Fruit fly (Drosophila melanogaster) whole organism, prepupa: ENCODE measurements around the gene CG33688.
A peak's percentile ranks its signal among the peaks of the same experiment; 100 is the strongest.

Experiments used
- Blimp-1 ChIP-seq: fragments of 200-800 bp; sonication (Bioruptor generic); optimal IDR thresholded peaks from 3 replicates; lab custom pipeline; 2017; ENCODE audit warnings: missing biosample characterization, missing genetic modification characterization, mild to moderate bottlenecking, moderate library complexity, missing genetic modification reagents
- CG10669 ChIP-seq: fragments of 200-800 bp; sonication (Bioruptor generic); optimal IDR thresholded peaks from 3 replicates; lab custom pipeline; 2018; ENCODE audit warnings: missing biosample characterization, mild to moderate bottlenecking, missing genetic modification characterization, moderate library complexity
- CG11762 ChIP-seq: fragments of 200-800 bp; sonication (Bioruptor generic); optimal IDR thresholded peaks from 3 replicates; lab custom pipeline; 2016; ENCODE audit warnings: missing biosample characterization, missing genetic modification characterization; ENCODE audit not compliant: insufficient read depth
- CG11902 ChIP-seq: fragments of 200-800 bp; sonication (Bioruptor generic); optimal IDR thresholded peaks from 3 replicates; lab custom pipeline; 2016; ENCODE audit warnings: missing biosample characterization, missing genetic modification characterization
- CG15336 ChIP-seq: fragments of 200-800 bp; sonication (Bioruptor generic); IDR thresholded peaks from 2 replicates; pipeline ENCODE4 v1.3.6; 2022; ENCODE audit warnings: missing biosample characterization, missing genetic modification characterization
- CG1621 ChIP-seq: fragments of 200-800 bp; sonication (Bioruptor generic); optimal IDR thresholded peaks from 3 replicates; lab custom pipeline; 2018; ENCODE audit warnings: missing biosample characterization, mild to moderate bottlenecking, missing genetic modification characterization
- CG16779 ChIP-seq: fragments of 200-800 bp; sonication (Bioruptor generic); optimal IDR thresholded peaks from 3 replicates; lab custom pipeline; 2017; ENCODE audit warnings: missing biosample characterization, mild to moderate bottlenecking, missing genetic modification characterization
- CG34406 ChIP-seq: fragments of 200-800 bp; sonication (Bioruptor generic); optimal IDR thresholded peaks from 3 replicates; lab custom pipeline; 2016; ENCODE audit warnings: missing biosample characterization, missing genetic modification characterization
- CG3919 ChIP-seq: fragments of 200-800 bp; sonication (Bioruptor generic); optimal IDR thresholded peaks from 3 replicates; lab custom pipeline; 2016; ENCODE audit warnings: missing biosample characterization, missing genetic modification characterization
- CG4318 ChIP-seq: fragments of 200-800 bp; sonication (Bioruptor generic); optimal IDR thresholded peaks from 3 replicates; lab custom pipeline; 2017; ENCODE audit warnings: missing biosample characterization, mild to moderate bottlenecking, missing genetic modification characterization
- CG6163 ChIP-seq: fragments of 200-800 bp; sonication (Bioruptor generic); IDR thresholded peaks from 3 replicates; pipeline ENCODE4 v1.3.6; 2022; ENCODE audit warnings: missing biosample characterization, missing genetic modification characterization
- CG6276 ChIP-seq: fragments of 200-800 bp; sonication (Bioruptor generic); optimal IDR thresholded peaks from 2 replicates; lab custom pipeline; 2017; ENCODE audit warnings: missing biosample characterization, mild to moderate bottlenecking, missing genetic modification characterization
- CG6808 ChIP-seq: fragments of 200-800 bp; sonication (Bioruptor generic); optimal IDR thresholded peaks from 3 replicates; lab custom pipeline; 2017; ENCODE audit warnings: missing biosample characterization, missing genetic modification characterization, mild to moderate bottlenecking, moderate library complexity, missing genetic modification reagents
- CG7368 ChIP-seq: fragments of 200-800 bp; sonication (Bioruptor generic); optimal IDR thresholded peaks from 3 replicates; lab custom pipeline; 2016; ENCODE audit warnings: missing biosample characterization, missing genetic modification characterization
- CG8319 ChIP-seq: fragments of 200-800 bp; sonication (Bioruptor generic); optimal IDR thresholded peaks from 3 replicates; lab custom pipeline; 2016; ENCODE audit warnings: missing biosample characterization, missing genetic modification characterization
- CG8632 ChIP-seq: fragments of 200-800 bp; sonication (Bioruptor generic); optimal IDR thresholded peaks from 3 replicates; lab custom pipeline; 2016; ENCODE audit warnings: missing biosample characterization, missing genetic modification characterization
- Eip75B ChIP-seq: fragments of 200-800 bp; sonication (Bioruptor generic); optimal IDR thresholded peaks from 3 replicates; lab custom pipeline; 2016; ENCODE audit warnings: missing biosample characterization, missing genetic modification characterization
- Eip93F ChIP-seq: fragments of 200-800 bp; sonication (Bioruptor generic); optimal IDR thresholded peaks from 2 replicates; lab custom pipeline; 2016; ENCODE audit warnings: missing biosample characterization, mild to moderate bottlenecking, missing genetic modification characterization
- Ets21C ChIP-seq: fragments of 200-800 bp; sonication (Bioruptor generic); optimal IDR thresholded peaks from 3 replicates; lab custom pipeline; 2016; ENCODE audit warnings: missing biosample characterization, missing genetic modification characterization
- Gug ChIP-seq: fragments of 200-800 bp; sonication (Bioruptor generic); IDR thresholded peaks from 2 replicates; pipeline ENCODE4 v1.3.6; 2022; ENCODE audit warnings: missing biosample characterization, missing genetic modification characterization
- Hr4 ChIP-seq: fragments of 200-800 bp; sonication (Bioruptor generic); optimal IDR thresholded peaks from 3 replicates; lab custom pipeline; 2016; ENCODE audit warnings: missing biosample characterization, missing genetic modification characterization
- Lpt ChIP-seq: fragments of 200-800 bp; sonication (Bioruptor generic); optimal IDR thresholded peaks from 3 replicates; lab custom pipeline; 2016; ENCODE audit warnings: missing biosample characterization, missing genetic modification characterization
- Met ChIP-seq: fragments of 200-800 bp; sonication (Bioruptor generic); optimal IDR thresholded peaks from 3 replicates; lab custom pipeline; 2016; ENCODE audit warnings: missing biosample characterization, missing genetic modification characterization
- OdsH ChIP-seq: fragments of 200-800 bp; sonication (Bioruptor generic); optimal IDR thresholded peaks from 3 replicates; lab custom pipeline; 2016; ENCODE audit warnings: missing biosample characterization, missing genetic modification characterization
- Smox ChIP-seq: fragments of 200-800 bp; sonication (Bioruptor generic); optimal IDR thresholded peaks from 3 replicates; lab custom pipeline; 2016; ENCODE audit warnings: missing biosample characterization, missing genetic modification characterization
- Sox102F ChIP-seq: fragments of 200-800 bp; sonication (Bioruptor generic); optimal IDR thresholded peaks from 2 replicates; lab custom pipeline; 2016; ENCODE audit warnings: missing biosample characterization, mild to moderate bottlenecking, missing genetic modification characterization
- Sox14 ChIP-seq: fragments of 200-800 bp; sonication (Bioruptor generic); optimal IDR thresholded peaks from 3 replicates; lab custom pipeline; 2016; ENCODE audit warnings: missing biosample characterization, missing genetic modification characterization
- Sox15 ChIP-seq: fragments of 200-800 bp; sonication (Bioruptor generic); optimal IDR thresholded peaks from 3 replicates; lab custom pipeline; 2016; ENCODE audit warnings: missing biosample characterization, missing genetic modification characterization
- achi ChIP-seq: fragments of 200-800 bp; sonication (Bioruptor generic); optimal IDR thresholded peaks from 3 replicates; lab custom pipeline; 2016; ENCODE audit warnings: missing biosample characterization, missing genetic modification characterization
- acj6 ChIP-seq: fragments of 200-800 bp; sonication (Bioruptor generic); optimal IDR thresholded peaks from 3 replicates; lab custom pipeline; 2016; ENCODE audit warnings: missing biosample characterization, missing genetic modification characterization
- cyc ChIP-seq: fragments of 200-800 bp; sonication (Bioruptor generic); optimal IDR thresholded peaks from 3 replicates; lab custom pipeline; 2016; ENCODE audit warnings: missing biosample characterization, missing genetic modification characterization
- dac ChIP-seq: fragments of 200-800 bp; sonication (Bioruptor generic); optimal IDR thresholded peaks from 2 replicates; lab custom pipeline; 2017; ENCODE audit warnings: missing biosample characterization, mild to moderate bottlenecking, missing genetic modification characterization
- dsx ChIP-seq: fragments of 200-800 bp; optimal IDR thresholded peaks from 3 replicates; lab custom pipeline; 2019; ENCODE audit warnings: missing biosample characterization, mild to moderate bottlenecking, missing genetic modification characterization, moderate library complexity; ENCODE audit not compliant: poor library complexity, severe bottlenecking
- eg ChIP-seq: fragments of 200-800 bp; sonication (Bioruptor generic); IDR thresholded peaks from 3 replicates; pipeline ENCODE4 v1.3.6; 2022; ENCODE audit warnings: missing biosample characterization, missing genetic modification characterization
- esn ChIP-seq: fragments of 200-800 bp; sonication (Bioruptor generic); optimal IDR thresholded peaks from 2 replicates; lab custom pipeline; 2016; ENCODE audit warnings: missing biosample characterization, mild to moderate bottlenecking, missing genetic modification characterization, moderate library complexity
- fd59A ChIP-seq: fragments of 200-800 bp; sonication (Bioruptor generic); optimal IDR thresholded peaks from 2 replicates; lab custom pipeline; 2017; ENCODE audit warnings: missing biosample characterization, mild to moderate bottlenecking, missing genetic modification characterization, missing genetic modification reagents
- fd85E ChIP-seq: fragments of 200-800 bp; sonication (Bioruptor generic); optimal IDR thresholded peaks from 3 replicates; lab custom pipeline; 2016; ENCODE audit warnings: missing biosample characterization, missing genetic modification characterization
- lz ChIP-seq: fragments of 200-800 bp; sonication (Bioruptor generic); optimal IDR thresholded peaks from 3 replicates; lab custom pipeline; 2016; ENCODE audit warnings: missing biosample characterization, missing genetic modification characterization
- net ChIP-seq: fragments of 200-800 bp; sonication (Bioruptor generic); optimal IDR thresholded peaks from 3 replicates; lab custom pipeline; 2016; ENCODE audit warnings: missing biosample characterization, missing genetic modification characterization
- pdm3 ChIP-seq: fragments of 200-800 bp; sonication (Bioruptor generic); optimal IDR thresholded peaks from 3 replicates; lab custom pipeline; 2016; ENCODE audit warnings: missing biosample characterization, missing genetic modification characterization
- salr ChIP-seq, 2 experiments: fragments of 200-800 bp; sonication (Bioruptor generic); optimal IDR thresholded peaks; 3 replicates each; lab custom pipeline; 2016 to 2018; ENCODE audit warnings: missing biosample characterization in 2 of 2, missing genetic modification characterization in 2 of 2, mild to moderate bottlenecking in 1 of 2
- spab ChIP-seq: fragments of 200-800 bp; sonication (Bioruptor generic); optimal IDR thresholded peaks from 2 replicates; lab custom pipeline; 2017; ENCODE audit warnings: missing biosample characterization, mild to moderate bottlenecking, missing genetic modification characterization, missing genetic modification reagents
- ss ChIP-seq, 2 experiments: fragments of 200-800 bp; sonication (Bioruptor generic); optimal IDR thresholded peaks; 2 replicates in 1 of 2; 3 replicates in 1 of 2; lab custom pipeline; 2017 to 2018; ENCODE audit warnings: mild to moderate bottlenecking in 2 of 2, missing biosample characterization in 2 of 2, missing genetic modification characterization in 2 of 2, moderate library complexity in 1 of 2
- svp ChIP-seq: fragments of 200-800 bp; sonication (Bioruptor generic); peaks from one replicate; lab custom pipeline; 2016; ENCODE audit warnings: missing biosample characterization, missing genetic modification characterization
- topi ChIP-seq: fragments of 200-800 bp; sonication (Bioruptor generic); optimal IDR thresholded peaks from 3 replicates; lab custom pipeline; 2016; ENCODE audit warnings: missing biosample characterization, missing genetic modification characterization
- vri ChIP-seq: fragments of 200-800 bp; sonication (Bioruptor generic); optimal IDR thresholded peaks from 3 replicates; lab custom pipeline; 2016; ENCODE audit warnings: missing biosample characterization, mild to moderate bottlenecking, missing genetic modification characterization

CG33688 gene

dm6 chr3L:16172809-16173276 lies 26.2 kb upstream of the CG33688 start (continued):
- TF ChIP-seq achi (GFP tag; lab: Kevin White, UChicago), result peak; percentile 73
- TF ChIP-seq dac (GFP tag; lab: Kevin White, UChicago), result no peak
- peak; percentile 44 for TF ChIP-seq topi (GFP tag; lab: Kevin White, UChicago)
- no peak for TF ChIP-seq Eip93F (GFP tag; lab: Kevin White, UChicago)
- peak; percentile 59 for TF ChIP-seq Eip75B (GFP tag; lab: Kevin White, UChicago)
- TF ChIP-seq fd85E (GFP tag; lab: Kevin White, UChicago), result no peak
- TF ChIP-seq CG15336 (GFP tag; lab: Robert Waterston, UW), result 0 out of 2 replicates have a peak, but pooled peaks have one; percentile 28
- peak; percentile 66 for TF ChIP-seq Sox15
- TF ChIP-seq, all 60 proteins: peak for 49

- TF ChIP-seq fd59A (GFP tag; lab: Kevin White, UChicago) (no peak), svp (GFP tag; lab: Kevin White, UChicago) (no peak), Smox (GFP tag; lab: Kevin White, UChicago) (no peak), dac (GFP tag; lab: Kevin White, UChicago) (no peak), Sox102F (GFP tag; lab: Kevin White, UChicago) (no peak), vri (no peak), Eip75B (GFP tag; lab: Kevin White, UChicago) (no peak), Ets21C (GFP tag; lab: Kevin White, UChicago) (no peak), Met (GFP tag; lab: Kevin White, UChicago) (no peak), pdm3 (GFP tag; lab: Kevin White, UChicago) (no peak), acj6 (GFP tag; lab: Kevin White, UChicago) (no peak), CG3919 (GFP tag; lab: Kevin White, UChicago) (peak; percentile 40), CG6808 (GFP tag; lab: Kevin White, UChicago) (peak; percentile 74), CG6276 (GFP tag; lab: Kevin White, UChicago) (no peak), lz (GFP tag; lab: Kevin White, UChicago) (no peak), Hr4 (no peak), Sox14 (GFP tag; lab: Kevin White, UChicago) (no peak), CG8632 (no peak), CG4318 (no peak), eg (GFP tag; lab: Robert Waterston, UW) (0 out of 3 replicates have a peak, but pooled peaks have one; percentile 19), CG8319 (GFP tag; lab: Kevin White, UChicago) (no peak), CG7368 (GFP tag; lab: Kevin White, UChicago) (no peak), fd85E (GFP tag; lab: Kevin White, UChicago) (no peak), cyc (GFP tag; lab: Kevin White, UChicago) (no peak), CG34406 (GFP tag; lab: Kevin White, UChicago) (no peak), CG16779 (tag; lab: Kevin White, UChicago) (peak; percentile 33), ss (GFP tag; optimal IDR thresholded peaks at IDR 0.05; lab: Kevin White, UChicago) (peak; percentile 77 to 83), dsx (peak; percentile 86), net (GFP tag; lab: Kevin White, UChicago) (peak; percentile 6), Gug (no peak), CG15336 (GFP tag; lab: Robert Waterston, UW) (no peak), spab (GFP tag; lab: Kevin White, UChicago) (peak; percentile 45), Lpt (GFP tag; lab: Kevin White, UChicago) (peak; percentile 37), CG11762 (GFP tag; lab: Kevin White, UChicago) (peak; percentile 2), achi (GFP tag; lab: Kevin White, UChicago) (no peak), CG1621 (tag; lab: Kevin White, UChicago) (peak; percentile 50), CG11902 (GFP tag; lab: Kevin White, UChicago) (no peak), OdsH (GFP tag; lab: Kevin White, UChicago) (no peak), topi (GFP tag; lab: Kevin White, UChicago) (no peak), Blimp-1 (GFP tag; lab: Kevin White, UChicago) (no peak), Eip93F (GFP tag; lab: Kevin White, UChicago) (no peak), esn (GFP tag; lab: Kevin White, UChicago) (no peak), salr (GFP tag; optimal IDR thresholded peaks at IDR 0.05; lab: Kevin White, UChicago) (no peak), CG6163 (GFP tag; lab: Robert Waterston, UW) (no peak; the same call in none of the 3 replicates), CG10669 (GFP tag; lab: Kevin White, UChicago) (peak; percentile 40)
These were observed 25.0 kb upstream of the CG33688 start for dm6 chr3L:16173818-16174601.
